Worm (Caenorhabditis elegans) whole organism, late embryonic: ENCODE measurements around the gene Y45F10D.2.

Source experiments
- F13H6.1 ChIP-seq: sonication (generic microtip); optimal IDR thresholded peaks from 2 replicates; lab custom pipeline; 2016; ENCODE audit warnings: missing genetic modification characterization, missing compliant biosample characterization
- K02D7.2 ChIP-seq: sonication (generic microtip); optimal IDR thresholded peaks from 2 replicates; lab custom pipeline; 2017; ENCODE audit warnings: mild to moderate bottlenecking, missing genetic modification characterization, missing compliant biosample characterization
- K09A11.1 ChIP-seq: sonication (generic microtip); optimal IDR thresholded peaks from 2 replicates; lab custom pipeline; 2017; ENCODE audit warnings: antibody characterized with exemption, mild to moderate bottlenecking, missing genetic modification characterization, missing compliant biosample characterization; ENCODE audit not compliant: insufficient read depth
- T23F11.4 ChIP-seq: fragments of 200-800 bp; sonication (Bioruptor generic); optimal IDR thresholded peaks from 2 replicates; lab custom pipeline; 2018; ENCODE audit warnings: mild to moderate bottlenecking, missing genetic modification characterization, missing compliant biosample characterization
- Y22D7AL.16 ChIP-seq: sonication (generic microtip); optimal IDR thresholded peaks from 2 replicates; lab custom pipeline; 2016; ENCODE audit warnings: missing genetic modification characterization, missing compliant biosample characterization
- ahr-1 ChIP-seq: sonication (generic microtip); optimal IDR thresholded peaks from 2 replicates; lab custom pipeline; 2016; ENCODE audit warnings: missing genetic modification characterization, missing compliant biosample characterization
- ama-1 ChIP-seq: fragments of 150-350 bp; optimal IDR thresholded peaks from 2 replicates; lab custom pipeline; 2014
- ceh-22 ChIP-seq: sonication (generic microtip); optimal IDR thresholded peaks from 2 replicates; lab custom pipeline; 2017; ENCODE audit warnings: missing biosample characterization, missing genetic modification characterization
- ceh-24 ChIP-seq: sonication (generic microtip); optimal IDR thresholded peaks from 2 replicates; lab custom pipeline; 2016; ENCODE audit warnings: mild to moderate bottlenecking, missing genetic modification characterization, missing compliant biosample characterization
- ceh-31 ChIP-seq: sonication (generic microtip); optimal IDR thresholded peaks from 2 replicates; lab custom pipeline; 2016; ENCODE audit warnings: missing genetic modification characterization, missing compliant biosample characterization
- ceh-34 ChIP-seq: sonication (generic microtip); optimal IDR thresholded peaks from 2 replicates; lab custom pipeline; 2016; ENCODE audit warnings: mild to moderate bottlenecking, missing genetic modification characterization, missing compliant biosample characterization
- ceh-6 ChIP-seq: fragments of 200-800 bp; sonication (Bioruptor generic); optimal IDR thresholded peaks from 2 replicates; lab custom pipeline; 2018; ENCODE audit warnings: mild to moderate bottlenecking, missing genetic modification characterization, missing compliant biosample characterization
- dmd-4 ChIP-seq: sonication (generic microtip); optimal IDR thresholded peaks from 2 replicates; lab custom pipeline; 2016; ENCODE audit warnings: borderline replicate concordance, missing genetic modification characterization, missing compliant biosample characterization
- elt-2 ChIP-seq: sonication (generic microtip); optimal IDR thresholded peaks from 2 replicates; lab custom pipeline; 2016; ENCODE audit warnings: missing genetic modification reagents, missing genetic modification characterization, missing compliant biosample characterization
- ets-4 ChIP-seq: sonication (generic microtip); optimal IDR thresholded peaks from 2 replicates; lab custom pipeline; 2016; ENCODE audit warnings: missing genetic modification characterization, missing compliant biosample characterization
- fkh-10 ChIP-seq: fragments of 150-350 bp; optimal IDR thresholded peaks from 2 replicates; lab custom pipeline; 2014; ENCODE audit warnings: missing biosample characterization, missing genetic modification reagents, missing genetic modification characterization
- fkh-6 ChIP-seq: sonication (generic microtip); optimal IDR thresholded peaks from 2 replicates; lab custom pipeline; 2016; ENCODE audit warnings: missing genetic modification characterization, missing compliant biosample characterization
- gmeb-2 ChIP-seq: sonication (generic microtip); optimal IDR thresholded peaks from 2 replicates; lab custom pipeline; 2016; ENCODE audit warnings: missing genetic modification characterization, inconsistent platforms, missing compliant biosample characterization
- hlh-13 ChIP-seq: fragments of 200-800 bp; sonication (Bioruptor generic); optimal IDR thresholded peaks from 2 replicates; lab custom pipeline; 2018; ENCODE audit warnings: mild to moderate bottlenecking, missing genetic modification characterization, missing compliant biosample characterization
- hlh-30 ChIP-seq: sonication (generic microtip); optimal IDR thresholded peaks from 2 replicates; lab custom pipeline; 2017; ENCODE audit warnings: antibody characterized with exemption, missing genetic modification characterization, missing compliant biosample characterization; ENCODE audit not compliant: insufficient read depth
- madf-2 ChIP-seq: sonication (generic microtip); optimal IDR thresholded peaks from 2 replicates; lab custom pipeline; 2017; ENCODE audit warnings: missing genetic modification characterization, missing compliant biosample characterization
- nhr-232 ChIP-seq: sonication (generic microtip); optimal IDR thresholded peaks from 2 replicates; lab custom pipeline; 2016; ENCODE audit warnings: missing genetic modification characterization, missing compliant biosample characterization
- odd-2 ChIP-seq: sonication (generic microtip); optimal IDR thresholded peaks from 2 replicates; lab custom pipeline; 2017; ENCODE audit warnings: antibody characterized with exemption, mild to moderate bottlenecking, missing genetic modification characterization, missing compliant biosample characterization
- pat-9 ChIP-seq: fragments of 200-800 bp; sonication (Bioruptor generic); optimal IDR thresholded peaks from 2 replicates; lab custom pipeline; 2018; ENCODE audit warnings: mild to moderate bottlenecking, missing genetic modification characterization, moderate library complexity, missing compliant biosample characterization
- pax-1 ChIP-seq: fragments of 150-350 bp; optimal IDR thresholded peaks from 2 replicates; lab custom pipeline; 2014; ENCODE audit warnings: missing biosample characterization, missing genetic modification characterization
- pros-1 ChIP-seq: fragments of 150-350 bp; optimal IDR thresholded peaks from 2 replicates; lab custom pipeline; 2014; ENCODE audit warnings: missing biosample characterization, missing genetic modification reagents, missing genetic modification characterization
- ref-2 ChIP-seq: sonication (generic microtip); optimal IDR thresholded peaks from 2 replicates; lab custom pipeline; 2016; ENCODE audit warnings: missing genetic modification characterization, missing compliant biosample characterization
- rnt-1 ChIP-seq: sonication (generic microtip); optimal IDR thresholded peaks from 2 replicates; lab custom pipeline; 2016; ENCODE audit warnings: missing genetic modification characterization, missing compliant biosample characterization
- sdc-2 ChIP-seq: sonication (generic microtip); optimal IDR thresholded peaks from 2 replicates; lab custom pipeline; 2016; ENCODE audit warnings: missing genotype, missing genetic modification characterization, missing compliant biosample characterization
- sox-2 ChIP-seq: fragments of 200-800 bp; sonication (Bioruptor generic); IDR thresholded peaks from 2 replicates; pipeline ENCODE4 v1.3.6; 2022; ENCODE audit warnings: missing genetic modification reagents, missing genetic modification characterization, missing compliant biosample characterization
- sox-4 ChIP-seq: sonication (generic microtip); optimal IDR thresholded peaks from 2 replicates; lab custom pipeline; 2017; ENCODE audit warnings: mild to moderate bottlenecking, missing genetic modification characterization, inconsistent platforms, missing compliant biosample characterization
- syd-9 ChIP-seq: sonication (generic microtip); optimal IDR thresholded peaks from 2 replicates; lab custom pipeline; 2016; ENCODE audit warnings: mild to moderate bottlenecking, missing genetic modification characterization, moderate library complexity, missing compliant biosample characterization
- tbx-2 ChIP-seq: sonication (generic microtip); optimal IDR thresholded peaks from 2 replicates; lab custom pipeline; 2016; ENCODE audit warnings: missing genetic modification characterization, missing compliant biosample characterization
- unc-3 ChIP-seq, 2 experiments: fragments of 200-800 bp in 1 of 2; sonication (Bioruptor generic) in 1 of 2; sonication (generic microtip) in 1 of 2; conservative IDR thresholded peaks in 1 of 2; optimal IDR thresholded peaks in 1 of 2; 2 replicates each; pipeline versions ENCODE4 v1.3.6 to Lab custom; 2016 to 2022; ENCODE audit warnings: missing compliant biosample characterization in 2 of 2, missing genetic modification characterization in 2 of 2, missing genetic modification reagents in 1 of 2
- unc-86 ChIP-seq: sonication (generic microtip); optimal IDR thresholded peaks from 2 replicates; lab custom pipeline; 2016; ENCODE audit warnings: missing genetic modification characterization, missing compliant biosample characterization
- zip-5 ChIP-seq: sonication (generic microtip); optimal IDR thresholded peaks from 2 replicates; lab custom pipeline; 2016; ENCODE audit warnings: missing genetic modification characterization, missing compliant biosample characterization

Gene Y45F10D.2

DNA sequence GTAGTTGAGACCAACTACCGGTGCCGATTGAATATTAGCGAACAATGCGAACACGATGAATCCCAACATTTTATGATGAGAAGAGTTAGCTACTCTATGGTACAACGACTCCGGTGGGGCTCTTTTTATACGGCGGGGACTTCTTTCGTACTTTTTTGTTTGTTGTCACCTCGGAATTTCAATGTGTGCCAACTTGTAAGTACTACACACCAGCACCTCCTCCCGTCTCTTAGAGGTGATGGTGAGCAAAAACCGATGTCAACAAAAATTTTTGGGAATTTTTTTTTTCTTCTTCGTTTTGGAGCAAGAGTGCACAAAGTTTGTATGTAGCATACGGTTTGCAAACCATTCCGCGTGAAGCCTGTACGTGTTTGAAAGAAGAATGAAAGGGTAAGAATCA lies at the start of gene Y45F10D.2:
Gene Y45F10D.2 (minus strand): TSS at position 101 of the 400 bp plus-strand sequence.
- TF ChIP-seq ahr-1 (tag; lab: Kevin White, UChicago) (no peak), gmeb-2 (tag; lab: Kevin White, UChicago) (no peak), nhr-232 (tag; lab: Kevin White, UChicago) (no peak), fkh-10 (GFP tag; lab: Kevin White, UChicago) (no peak), unc-3 (GFP tag; conservative IDR thresholded peaks at IDR 0.05; lab: Robert Waterston, UW) (no peak), unc-3 (tag; optimal IDR thresholded peaks at IDR 0.05; lab: Kevin White, UChicago) (no peak), unc-86 (no peak), ref-2 (tag; lab: Kevin White, UChicago) (no peak), K02D7.2 (tag; lab: Kevin White, UChicago) (no peak), ceh-24 (tag; lab: Kevin White, UChicago) (no peak), madf-2 (no peak)

DNA sequence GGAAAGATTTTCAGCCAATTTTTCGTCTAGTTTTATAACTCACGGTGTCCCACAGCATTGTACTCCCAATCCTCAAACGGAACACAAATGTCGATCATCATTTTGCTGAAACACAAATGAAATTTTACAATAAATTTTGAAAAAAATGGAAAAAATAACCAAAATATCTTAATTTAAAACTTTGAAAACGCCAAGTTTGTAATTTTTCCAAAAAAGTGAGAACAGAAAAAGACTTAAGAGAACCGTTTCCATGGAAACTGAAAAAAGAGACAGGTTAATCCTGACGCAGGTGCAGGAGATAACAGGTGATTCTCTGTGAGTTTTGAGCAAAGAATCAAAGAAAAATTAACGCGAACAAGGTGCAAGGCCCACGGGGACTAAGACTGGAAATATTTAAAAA lies 46.4 kb upstream of the Y45F10D.2 start, which contains the start of gene Y45F10D.15:
Gene Y45F10D.15 (minus strand): TSS at position 101 of the 400 bp plus-strand sequence.
- TF ChIP-seq ama-1 = no peak
- no peak for TF ChIP-seq ceh-6 (GFP tag; lab: Kevin White, UChicago)
- TF ChIP-seq syd-9 (tag; lab: Kevin White, UChicago) = no peak
- TF ChIP-seq pros-1 (tag; lab: Kevin White, UChicago) = no peak
- no peak for TF ChIP-seq ceh-31 (tag; lab: Kevin White, UChicago)
- TF ChIP-seq fkh-6 (tag; lab: Kevin White, UChicago) = no peak
- TF ChIP-seq F13H6.1 = no peak
- no peak for TF ChIP-seq ceh-24 (tag; lab: Kevin White, UChicago)
- TF ChIP-seq pat-9 = no peak
- TF ChIP-seq ceh-34 (tag; lab: Kevin White, UChicago) = no peak
- TF ChIP-seq sdc-2 (tag; lab: Kevin White, UChicago) = no peak
- TF ChIP-seq ref-2 (tag; lab: Kevin White, UChicago) = no peak
- no peak for TF ChIP-seq ceh-22
- no peak for TF ChIP-seq hlh-13 (GFP tag; lab: Kevin White, UChicago)
- TF ChIP-seq dmd-4 (tag; lab: Kevin White, UChicago) = no peak
- no peak for TF ChIP-seq Y22D7AL.16 (tag; lab: Kevin White, UChicago)
- no peak for TF ChIP-seq K09A11.1 (tag; lab: Kevin White, UChicago)
- no peak for TF ChIP-seq odd-2 (tag; lab: Kevin White, UChicago)
- TF ChIP-seq elt-2 = no peak
- TF ChIP-seq hlh-30 (tag; lab: Kevin White, UChicago) = no peak

DNA sequence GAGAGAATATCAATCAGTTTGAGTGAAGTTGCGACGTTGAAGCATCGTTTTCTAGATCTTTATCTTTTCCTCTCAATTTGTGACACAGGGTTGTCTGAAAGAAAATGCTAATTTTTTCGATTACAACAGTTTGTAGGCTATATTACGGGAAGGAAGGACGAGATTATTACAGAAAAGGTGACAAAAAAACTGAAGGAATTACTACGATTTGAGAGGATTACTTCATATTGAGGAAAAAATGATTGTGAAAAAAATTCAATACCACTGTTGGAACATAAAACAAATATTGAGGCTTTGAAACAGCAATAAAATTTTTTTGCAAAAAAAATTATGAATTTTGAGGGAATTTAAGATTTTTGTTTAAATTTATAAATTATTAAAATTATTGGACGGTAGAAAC lies 33.2 kb upstream of the Y45F10D.2 start, which contains the start of gene Y45F10D.14:
Gene Y45F10D.14 (minus strand): TSS at position 101 of the 400 bp plus-strand sequence.
- TF ChIP-seq rnt-1 (tag; lab: Kevin White, UChicago) (no peak), hlh-13 (GFP tag; lab: Kevin White, UChicago) (no peak), T23F11.4 (GFP tag; lab: Kevin White, UChicago) (no peak), zip-5 (tag; lab: Kevin White, UChicago) (no peak), sox-4 (tag; lab: Kevin White, UChicago) (no peak)

DNA sequence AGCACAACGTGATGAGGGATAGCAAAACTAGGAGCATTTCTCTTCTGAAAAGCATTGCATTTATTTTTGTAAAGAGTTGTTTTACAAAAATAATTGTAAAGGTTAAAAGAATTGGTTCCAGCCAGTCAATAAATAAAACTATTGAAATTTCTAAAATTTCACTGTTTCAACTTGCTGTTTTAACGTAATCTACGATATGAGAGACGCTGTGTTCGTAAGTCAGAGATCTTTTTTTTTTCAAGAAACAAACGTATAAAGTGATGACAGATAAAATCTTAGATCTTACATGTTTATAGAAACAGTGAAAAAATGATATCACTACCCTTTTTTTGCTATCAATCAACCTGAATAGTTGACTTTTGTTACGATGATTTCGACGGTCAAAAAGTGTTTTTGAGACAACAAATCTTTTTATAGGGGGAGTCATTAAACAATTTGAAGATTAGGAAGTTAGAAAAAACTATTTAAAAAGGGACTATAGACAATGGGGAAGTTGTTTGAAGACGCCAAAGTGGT lies 23.4 kb upstream of the Y45F10D.2 start, which contains the start of gene Y45F10D.6:
Gene Y45F10D.6 (minus strand): TSS at position 51 of the 516 bp plus-strand sequence.
- no peak for TF ChIP-seq ceh-34 (tag; lab: Kevin White, UChicago)

DNA sequence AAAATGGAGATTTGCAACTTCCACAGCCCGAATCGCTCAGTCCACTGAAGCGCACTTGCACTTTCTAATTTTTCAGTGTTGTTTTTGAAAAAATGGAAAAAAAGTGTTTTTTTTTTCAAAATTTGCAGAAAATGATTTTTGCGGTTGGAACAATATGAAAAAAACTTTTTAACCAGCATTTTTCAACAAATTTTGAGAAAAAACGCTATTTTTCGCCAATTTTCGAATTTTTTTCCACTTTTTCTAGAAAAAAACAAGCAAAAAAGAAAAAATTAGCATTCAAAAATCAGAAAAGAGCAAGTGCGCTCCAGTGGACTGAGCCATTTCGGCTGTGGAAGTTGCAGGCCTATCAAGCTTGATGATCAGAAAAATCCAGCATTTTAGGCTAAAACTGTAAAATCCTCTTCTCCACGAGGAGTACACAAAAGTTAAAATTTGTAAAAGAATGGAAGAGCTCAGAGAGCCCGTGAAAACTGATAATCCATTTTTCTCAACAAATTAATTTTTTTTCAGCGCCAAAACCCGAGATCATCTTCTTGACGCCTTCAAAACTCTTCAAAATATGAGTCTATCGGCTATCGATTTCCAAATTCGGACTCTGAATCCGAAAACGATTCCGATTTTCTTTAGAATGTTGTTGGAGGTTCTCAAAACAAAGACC lies 20.9 kb upstream of the Y45F10D.2 start:
- TF ChIP-seq tbx-2 = no peak
- TF ChIP-seq pax-1 = no peak
- TF ChIP-seq sox-2 (GFP tag; lab: Robert Waterston, UW) = no peak
- TF ChIP-seq ets-4 (tag; lab: Kevin White, UChicago) = no peak
- no peak for TF ChIP-seq ceh-34 (tag; lab: Kevin White, UChicago)
